Fruit fly (Drosophila melanogaster) Kc167 (cell line): Measurements from ENCODE around the gene CG17124.

Experiments used
- Myc ChIP-seq: fragments of >200 bp; optimal IDR thresholded peaks from 2 replicates; lab custom pipeline; 2017; ENCODE audit warnings: missing external identifiers
- Sin3A ChIP-seq: fragments of >200 bp; optimal IDR thresholded peaks from 2 replicates; lab custom pipeline; 2018; ENCODE audit warnings: missing external identifiers
- h ChIP-seq: fragments of >200 bp; optimal IDR thresholded peaks from 3 replicates; lab custom pipeline; 2018; ENCODE audit warnings: missing external identifiers
- insv ChIP-seq: fragments of >200 bp; optimal IDR thresholded peaks from 3 replicates; lab custom pipeline; 2018; ENCODE audit warnings: missing external identifiers
- psq ChIP-seq: fragments of >200 bp; optimal IDR thresholded peaks from 2 replicates; lab custom pipeline; 2017; ENCODE audit warnings: missing external identifiers
- ttk ChIP-seq: sonication (Bioruptor generic); optimal IDR thresholded peaks from 2 replicates; lab custom pipeline; 2017; ENCODE audit warnings: missing external identifiers

Gene CG17124

DNA sequence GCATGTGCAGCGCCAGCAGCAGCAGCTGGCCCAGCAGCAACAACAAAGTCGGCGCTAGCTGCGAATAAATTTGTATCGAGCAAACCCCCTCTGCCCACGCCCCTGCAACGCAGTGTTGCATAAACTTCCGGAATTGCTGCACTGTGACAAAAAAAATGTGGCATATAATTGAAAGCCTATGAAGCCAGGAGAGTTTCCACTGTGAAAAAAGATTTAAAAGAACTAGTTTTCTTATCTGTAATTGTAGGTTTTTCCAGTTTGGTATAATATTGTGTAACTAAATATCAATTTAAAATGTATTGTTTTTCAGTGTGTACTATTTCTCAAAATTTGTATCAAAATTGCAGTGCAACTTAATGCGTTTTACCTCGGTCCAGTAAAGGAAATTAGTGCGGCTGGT, 7.9 kb downstream of the CG17124 start:
- TF ChIP-seq ttk (lab: Kevin White, UChicago) (no peak), insv (lab: Kevin White, UChicago) (no peak), Myc (lab: Kevin White, UChicago) (no peak), Sin3A (lab: Kevin White, UChicago) (no peak), psq (no peak), h (no peak)

DNA sequence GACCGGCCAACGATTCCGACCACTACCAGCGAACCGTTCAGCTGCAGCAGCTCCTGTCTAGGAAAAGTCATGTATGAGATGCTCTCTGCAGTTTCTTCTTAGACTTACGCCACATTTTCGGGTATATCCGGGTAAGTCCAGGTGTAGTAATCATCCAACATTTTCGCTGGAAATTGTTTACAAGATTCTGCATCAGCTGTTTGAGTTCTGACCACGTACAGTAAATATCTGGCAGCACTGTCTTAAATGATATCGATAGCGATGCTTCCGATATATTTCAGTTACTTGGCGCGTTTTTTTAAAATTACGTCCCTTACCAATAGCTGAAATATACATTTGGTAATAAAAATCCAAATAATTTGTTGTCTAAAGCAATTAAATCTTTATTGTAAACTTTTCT, 12.4 kb downstream of the CG17124 start, which contains the start of gene CG6729:
TSS of gene CG6729 (minus strand) at position 222 of the 400 bp plus-strand sequence.
- TF ChIP-seq psq (no peak), ttk (lab: Kevin White, UChicago) (no peak), insv (lab: Kevin White, UChicago) (no peak), Myc (lab: Kevin White, UChicago) (no peak)

DNA sequence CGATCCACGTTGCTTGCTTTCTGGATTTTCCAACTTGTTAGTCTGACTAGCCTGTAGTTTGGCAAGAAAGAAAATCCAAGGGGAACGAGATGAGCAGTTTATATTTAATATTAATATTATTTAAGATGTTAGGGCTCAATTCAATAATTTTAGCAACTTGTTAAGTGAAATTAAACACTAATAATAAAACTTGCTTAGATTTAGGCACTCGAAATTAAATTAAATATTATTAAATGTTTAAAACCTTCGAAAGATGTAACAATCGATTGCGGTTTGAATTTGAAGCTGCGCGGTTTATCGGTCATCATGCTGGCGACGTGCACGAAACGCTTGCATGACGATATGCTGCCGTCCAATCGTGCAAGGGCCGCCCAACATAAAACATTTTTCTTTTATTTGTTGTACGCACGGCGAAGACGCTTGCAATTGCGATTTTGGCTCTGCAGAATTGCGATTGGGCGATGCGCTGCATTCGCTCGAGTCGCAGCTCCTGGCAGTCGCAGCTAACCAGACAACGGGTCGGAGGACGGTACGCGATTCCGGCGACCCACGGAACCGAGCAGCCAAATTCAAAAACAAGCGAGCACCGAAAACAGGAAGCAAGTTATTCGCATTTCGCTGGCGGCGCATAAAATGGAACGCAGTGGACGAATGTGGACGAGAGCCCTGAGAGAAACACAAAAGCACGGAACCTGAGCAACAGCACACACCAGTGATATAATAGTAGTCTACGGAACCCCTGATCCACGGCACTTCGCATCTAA, 18.9 kb downstream of the CG17124 start, which contains the start of the genes Vha16-5 and CG12299:
TSS of gene Vha16-5 (minus strand) at position 51 of the 764 bp plus-strand sequence.
TSS of gene CG12299 (plus strand) at position 353 of the 764 bp plus-strand sequence.
- TF ChIP-seq insv (lab: Kevin White, UChicago) (no peak), h (no peak), Myc (lab: Kevin White, UChicago) (no peak), ttk (lab: Kevin White, UChicago) (no peak), psq (no peak), Sin3A (lab: Kevin White, UChicago) (no peak)

DNA sequence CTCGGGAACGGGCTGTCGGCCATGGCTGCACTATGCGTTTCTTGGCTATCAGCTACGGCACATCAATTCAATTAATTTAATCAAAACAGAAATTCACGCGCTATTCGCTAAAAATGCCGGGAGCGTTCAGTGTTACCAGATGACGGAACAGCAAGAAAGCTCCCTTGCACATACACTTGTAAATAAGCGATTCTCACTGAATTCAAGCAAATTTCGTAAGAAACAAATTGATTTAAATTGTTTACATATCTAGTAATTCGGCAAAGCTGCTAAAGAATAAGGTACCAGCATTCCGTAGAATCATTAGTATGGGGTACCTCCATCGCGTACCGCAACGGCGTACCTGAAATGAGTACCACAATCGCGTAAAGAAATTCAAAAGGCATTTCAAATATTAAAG, 20.2 kb downstream of the CG17124 start, which contains the start of gene Nup107:
TSS of gene Nup107 (minus strand) at position 149 of the 400 bp plus-strand sequence.
- TF ChIP-seq h (no peak), ttk (lab: Kevin White, UChicago) (no peak), Myc (lab: Kevin White, UChicago) (no peak)

DNA sequence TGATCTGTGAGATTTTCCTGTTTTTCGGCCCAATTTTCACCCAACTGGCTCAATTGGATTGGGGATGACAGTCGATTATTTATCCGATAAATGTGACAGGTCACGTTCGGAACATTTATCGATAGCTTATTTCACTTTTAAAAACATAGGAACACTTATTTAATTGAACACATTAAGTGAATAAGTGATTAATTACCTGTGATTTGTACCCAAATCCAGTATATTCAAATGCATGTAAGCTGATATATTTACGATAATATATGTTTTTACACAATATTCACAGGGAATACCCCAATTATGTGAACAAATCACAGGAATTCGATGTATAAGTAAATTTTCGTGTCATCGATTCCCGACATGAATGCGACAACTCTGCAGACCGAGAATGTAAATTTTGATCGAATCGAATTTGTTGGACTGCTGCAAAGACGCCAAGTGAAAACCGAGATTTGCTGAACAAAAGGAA, 23.7 kb downstream of the CG17124 start, which contains the start of the genes EMC3 and Dpy-30L1:
TSS of gene EMC3 (minus strand) at position 81 of the 466 bp plus-strand sequence.
TSS of gene Dpy-30L1 (plus strand) at position 311 of the 466 bp plus-strand sequence.
- TF ChIP-seq Sin3A (lab: Kevin White, UChicago) (no peak), h (no peak), insv (lab: Kevin White, UChicago) (no peak), ttk (lab: Kevin White, UChicago) (no peak), psq (no peak), Myc (lab: Kevin White, UChicago) (no peak)

DNA sequence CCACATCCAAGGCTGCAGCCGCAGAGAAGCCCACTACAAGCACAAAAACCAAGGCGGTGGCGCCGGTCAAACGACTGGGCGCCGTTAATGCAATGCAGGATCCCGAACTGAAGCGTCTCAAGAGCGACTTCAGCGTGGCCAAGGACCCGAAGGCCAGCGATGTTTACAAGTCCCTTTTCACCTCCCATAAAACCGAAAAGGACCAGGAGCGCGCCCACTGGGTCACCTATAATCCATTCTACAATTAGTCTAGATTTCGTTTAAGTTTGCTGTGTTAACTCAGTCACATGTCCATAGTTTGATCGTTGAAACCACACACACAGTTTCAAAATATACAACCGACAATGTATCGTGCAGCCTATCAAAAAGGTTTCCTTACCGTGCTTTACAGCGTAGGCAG, 26.2 kb downstream of the CG17124 start, which contains the start of gene CG17118:
TSS of gene CG17118 (plus strand) at position 301 of the 400 bp plus-strand sequence.
- TF ChIP-seq insv (lab: Kevin White, UChicago) (no peak), Myc (lab: Kevin White, UChicago) (no peak), psq (no peak)

- TF ChIP-seq Myc (lab: Kevin White, UChicago) (no peak), Sin3A (lab: Kevin White, UChicago) (no peak), h (no peak), psq (no peak), ttk (lab: Kevin White, UChicago) (no peak), insv (lab: Kevin White, UChicago) (no peak)
Measured at dm6 chr2L:10728751-10729150, 27.4 kb downstream of the CG17124 start, which contains the start of gene CG6443. Gene CG6443 (plus strand): TSS chr2L:10728978.

DNA sequence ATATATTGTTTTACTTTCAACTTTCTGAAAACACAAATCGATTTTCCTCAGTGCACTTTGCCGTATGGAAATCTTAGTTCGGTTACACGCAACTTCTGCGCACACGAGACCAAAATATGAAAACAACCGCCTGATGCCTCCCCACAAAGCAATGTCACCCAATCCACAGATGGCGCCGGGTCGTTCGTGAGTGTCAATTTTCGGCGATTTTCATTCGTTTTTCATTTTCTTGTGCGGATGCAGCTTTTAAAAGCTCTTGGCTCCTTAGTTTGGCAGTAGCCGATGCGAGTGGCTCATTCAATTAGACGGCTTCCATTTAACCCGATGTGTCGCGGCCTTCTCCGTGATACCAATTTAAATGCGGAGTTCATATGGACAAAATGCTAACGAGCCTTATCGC, 32.2 kb downstream of the CG17124 start, which contains the start of gene CG6431:
TSS of gene CG6431 (plus strand) at position 301 of the 400 bp plus-strand sequence.
- no peak for TF ChIP-seq psq
- TF ChIP-seq Myc (lab: Kevin White, UChicago), result no peak
- no peak for TF ChIP-seq insv (lab: Kevin White, UChicago)
- no peak for TF ChIP-seq h
- no peak for TF ChIP-seq Sin3A (lab: Kevin White, UChicago)
- no peak for TF ChIP-seq ttk (lab: Kevin White, UChicago)

DNA sequence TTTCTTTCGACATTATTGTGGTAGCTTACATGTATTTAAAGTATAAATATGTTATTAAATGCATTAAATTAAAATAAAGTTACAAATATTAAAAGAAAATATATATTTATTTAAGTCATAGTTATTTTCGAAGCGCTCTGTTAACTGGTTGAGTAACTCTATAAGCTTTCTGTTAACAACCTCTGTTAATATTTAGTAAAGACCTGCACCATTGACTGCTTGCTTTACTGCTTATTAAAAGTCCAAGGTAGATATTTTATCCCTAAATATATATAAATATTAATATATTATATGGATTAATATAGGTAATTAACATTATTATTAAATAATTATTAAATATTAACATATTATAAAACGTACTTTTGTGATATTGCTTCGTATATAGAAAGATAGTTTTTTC, 34.6 kb downstream of the CG17124 start:
- no peak for TF ChIP-seq insv (lab: Kevin White, UChicago)
- TF ChIP-seq h, result no peak
- TF ChIP-seq Myc (lab: Kevin White, UChicago), result no peak
- TF ChIP-seq psq, result no peak
- no peak for TF ChIP-seq ttk (lab: Kevin White, UChicago)
- no peak for TF ChIP-seq Sin3A (lab: Kevin White, UChicago)

dm6 chr2L:10711221-10711620, 44.9 kb downstream of the CG17124 start:
- TF ChIP-seq ttk (lab: Kevin White, UChicago) (no peak), h (no peak), psq (no peak), Myc (lab: Kevin White, UChicago) (no peak), insv (lab: Kevin White, UChicago) (no peak), Sin3A (lab: Kevin White, UChicago) (no peak)

DNA sequence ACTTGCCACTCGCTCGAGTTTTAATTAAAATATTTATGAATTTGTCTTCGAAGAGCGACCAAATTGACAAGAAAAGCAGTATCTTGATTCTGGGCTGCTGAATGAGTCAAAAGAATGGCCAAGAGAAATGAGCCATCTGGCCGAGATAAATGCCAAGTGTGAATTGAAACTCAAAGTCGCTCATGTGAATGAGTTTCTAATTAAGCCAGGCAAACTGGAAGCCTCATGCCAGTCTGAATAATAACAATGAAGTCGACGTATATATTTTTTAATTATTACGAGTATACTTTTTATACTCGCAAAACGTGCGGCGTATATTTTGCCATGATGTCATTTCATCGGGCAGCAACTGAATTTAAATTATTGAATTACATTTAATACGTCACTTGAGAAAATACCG, 46.8 kb downstream of the CG17124 start, which contains the start of gene Lip2:
TSS of gene Lip2 (minus strand) at position 101 of the 400 bp plus-strand sequence.
- TF ChIP-seq Myc (lab: Kevin White, UChicago) (no peak), Sin3A (lab: Kevin White, UChicago) (no peak), h (no peak), psq (no peak), insv (lab: Kevin White, UChicago) (no peak), ttk (lab: Kevin White, UChicago) (no peak)

dm6 chr2L:10708089-10708488, 48.0 kb downstream of the CG17124 start:
- TF ChIP-seq psq (no peak), h (no peak), insv (lab: Kevin White, UChicago) (no peak), Sin3A (lab: Kevin White, UChicago) (no peak), Myc (lab: Kevin White, UChicago) (no peak), ttk (lab: Kevin White, UChicago) (no peak)
